Fruit fly (Drosophila melanogaster) whole organism, pupa: ENCODE measurements around the gene CG33124.

Experiments used
- CG32121 ChIP-seq: fragments of 200-800 bp; sonication (Bioruptor generic); IDR thresholded peaks from 2 replicates; pipeline ENCODE4 v1.3.6; 2022; ENCODE audit warnings: missing biosample characterization, missing genetic modification characterization
- Pif1A ChIP-seq: fragments of 200-800 bp; sonication (Bioruptor generic); optimal IDR thresholded peaks from 3 replicates; lab custom pipeline; 2016; ENCODE audit warnings: missing biosample characterization, missing genetic modification characterization
- Pif1B ChIP-seq: fragments of 200-800 bp; sonication (Bioruptor generic); optimal IDR thresholded peaks from 3 replicates; lab custom pipeline; 2016; ENCODE audit warnings: missing biosample characterization, missing genetic modification characterization

DNA sequence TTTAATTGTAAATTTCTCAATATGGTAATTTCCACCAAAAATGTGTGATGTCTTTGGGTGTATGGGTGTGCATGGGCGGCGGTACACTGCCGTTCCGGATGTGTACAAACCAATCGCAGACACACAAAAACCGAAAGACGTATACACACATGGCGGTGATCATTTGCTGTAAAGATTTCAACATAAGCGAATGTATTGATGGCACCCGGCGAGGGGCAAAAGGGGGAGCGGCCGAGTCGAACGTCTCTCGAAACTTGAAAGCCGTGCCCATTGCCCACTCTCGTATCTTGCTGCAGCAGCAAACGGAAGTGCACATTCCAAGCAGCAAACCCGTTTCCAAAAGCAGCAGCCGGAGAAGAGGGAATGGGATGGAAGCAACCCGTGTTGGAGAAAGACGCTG lies 46.6 kb downstream of the CG33124 start:
- TF ChIP-seq CG32121 (no peak), Pif1B (GFP tag; lab: Kevin White, UChicago) (no peak), Pif1A (no peak)
